Fruit fly (Drosophila melanogaster): Measurements from ENCODE around the gene Edem2.

Edem2 gene

DNA sequence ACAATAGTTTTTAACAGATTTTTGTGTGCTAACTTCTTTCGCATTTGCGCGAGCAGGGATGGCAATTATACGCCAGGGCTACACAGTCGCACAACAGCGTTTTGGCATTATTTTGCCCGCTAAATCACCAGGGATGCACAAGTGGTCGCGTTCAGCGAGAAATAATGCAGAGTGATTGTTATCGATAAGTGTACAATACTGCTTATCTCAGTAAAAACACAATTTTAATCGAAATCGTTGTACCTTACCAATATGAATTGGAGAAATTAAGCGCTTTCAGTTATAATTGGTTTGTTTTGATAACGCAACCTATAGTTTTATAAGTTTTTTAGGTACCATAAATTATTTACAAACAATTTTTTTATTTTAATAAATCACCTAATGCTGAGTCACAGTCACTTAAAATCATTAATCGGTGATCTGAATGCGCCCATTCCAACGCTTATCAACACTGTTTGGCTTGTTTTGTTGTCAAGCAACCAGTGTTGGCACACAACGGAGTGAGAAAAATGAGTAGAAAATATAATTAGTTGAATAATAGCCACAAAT lies 15.2 kb upstream of the Edem2 start, which contains the start of the genes Sfmbt and CG5439 (continued):
- peak; percentile 29 for TF ChIP-seq crc (GFP tag; optimal IDR thresholded peaks at IDR 0.05)
- peak; percentile 43 for TF ChIP-seq ato (GFP tag; IDR thresholded peaks at IDR 0.05; ENCODE audit: partially characterized antibody)
- TF ChIP-seq z (GFP tag; IDR thresholded peaks at IDR 0.05), result no peak
- peak; percentile 94 for TF ChIP-seq YL-1 (GFP tag; optimal IDR thresholded peaks at IDR 0.05)
- TF ChIP-seq pzg (GFP tag; optimal IDR thresholded peaks at IDR 0.05), result peak; percentile 89
- TF ChIP-seq kni (GFP tag; optimal IDR thresholded peaks at IDR 0.05), result no peak
- no peak for TF ChIP-seq D (optimal IDR thresholded peaks at IDR 0.05)
- peak; percentile 49 for TF ChIP-seq D (GFP tag; optimal IDR thresholded peaks at IDR 0.05)
- peak; percentile 72 for TF ChIP-seq CG11085 (GFP tag; IDR thresholded peaks at IDR 0.05)
- peak; percentile 81 for TF ChIP-seq Dref (GFP tag; IDR thresholded peaks at IDR 0.05)
- peak; percentile 62 for TF ChIP-seq emc (GFP tag; optimal IDR thresholded peaks at IDR 0.05)
- peak; percentile 71 for TF ChIP-seq CG4854 (GFP tag; optimal IDR thresholded peaks at IDR 0.05)
- TF ChIP-seq CG32532 (GFP tag; IDR thresholded peaks at IDR 0.05), result peak; percentile 77
- no peak for TF ChIP-seq CG2129 (GFP tag; IDR thresholded peaks at IDR 0.05; ENCODE audit: partially characterized antibody)
- peak; percentile 75 for TF ChIP-seq Bteb2 (GFP tag; optimal IDR thresholded peaks at IDR 0.05)
- peak; percentile 66; the same call in 2 of the 3 replicates for TF ChIP-seq Opbp (GFP tag; IDR thresholded peaks at IDR 0.05; ENCODE audit: partially characterized antibody)
- TF ChIP-seq phol (tag; optimal IDR thresholded peaks at IDR 0.05), result peak; percentile 84
- TF ChIP-seq nom (GFP tag; optimal IDR thresholded peaks at IDR 0.05), result no peak
- TF ChIP-seq chn (GFP tag; optimal IDR thresholded peaks at IDR 0.05), result peak; percentile 71
- peak; percentile 56; the same call in 1 of the 2 replicates for TF ChIP-seq nerfin-2 (GFP tag; IDR thresholded peaks at IDR 0.05; ENCODE audit: partially characterized antibody)
- peak; percentile 44 for TF ChIP-seq Bgb (GFP tag; IDR thresholded peaks at IDR 0.05; ENCODE audit: partially characterized antibody)
- TF ChIP-seq D19B (GFP tag; optimal IDR thresholded peaks at IDR 0.05), result no peak
- peak; percentile 70; the same call in 2 of the 3 replicates for TF ChIP-seq CG34422 (GFP tag; IDR thresholded peaks at IDR 0.05)
- peak; percentile 88 for TF ChIP-seq Gug (GFP tag; IDR thresholded peaks at IDR 0.05)
- peak in 1 of 2 experiments; percentile 75 for TF ChIP-seq Hr51 (GFP tag; optimal IDR thresholded peaks at IDR 0.05)
- peak; percentile 67 for TF ChIP-seq Ptx1 (GFP tag; IDR thresholded peaks at IDR 0.05)
- TF ChIP-seq chinmo (GFP tag; IDR thresholded peaks at IDR 0.05; ENCODE audit: partially characterized antibody), result no peak
- no peak for TF ChIP-seq Hand (GFP tag; optimal IDR thresholded peaks at IDR 0.05)
- peak; percentile 67 for TF ChIP-seq Bdp1 (GFP tag; optimal IDR thresholded peaks at IDR 0.05)
- peak; percentile 26 for TF ChIP-seq CG3838 (GFP tag; optimal IDR thresholded peaks at IDR 0.05)
- peak; percentile 56; the same call in 1 of the 3 replicates for TF ChIP-seq CG7357 (GFP tag; IDR thresholded peaks at IDR 0.05)
- TF ChIP-seq CG1832 (GFP tag; optimal IDR thresholded peaks at IDR 0.05), result no peak
- no peak for TF ChIP-seq TFAM (GFP tag; optimal IDR thresholded peaks at IDR 0.05)
- no peak for TF ChIP-seq Fer3 (tag; optimal IDR thresholded peaks at IDR 0.05)
- TF ChIP-seq vnd (GFP tag; IDR thresholded peaks at IDR 0.05; ENCODE audit: partially characterized antibody), result no peak
- peak; percentile 76 for TF ChIP-seq Chrac-16 (GFP tag; optimal IDR thresholded peaks at IDR 0.05)
- peak; percentile 16 for TF ChIP-seq CG6854 (GFP tag; optimal IDR thresholded peaks at IDR 0.05)
- peak; percentile 78 for TF ChIP-seq CG9609 (GFP tag; optimal IDR thresholded peaks at IDR 0.05)
- peak; percentile 91 for TF ChIP-seq kay (GFP tag; optimal IDR thresholded peaks at IDR 0.05)
- TF ChIP-seq cg (GFP tag; optimal IDR thresholded peaks at IDR 0.05), result no peak
- no peak for TF ChIP-seq CG7745 (tag; optimal IDR thresholded peaks at IDR 0.05)
- peak; percentile 85 for TF ChIP-seq jumu (GFP tag; optimal IDR thresholded peaks at IDR 0.05)
- 0 out of 2 replicates have a peak, but pooled peaks have one; percentile 33 for TF ChIP-seq CG8765 (GFP tag; IDR thresholded peaks at IDR 0.05)
- no peak for TF ChIP-seq CG11723 (GFP tag; optimal IDR thresholded peaks at IDR 0.05)
- peak; percentile 30; the same call in 1 of the 2 replicates for TF ChIP-seq ttk (GFP tag; IDR thresholded peaks at IDR 0.05)
- no peak for TF ChIP-seq Doc3 (GFP tag; IDR thresholded peaks at IDR 0.05; ENCODE audit: partially characterized antibody)
- no peak for TF ChIP-seq CG4282 (GFP tag; optimal IDR thresholded peaks at IDR 0.05)
- no peak; the same call in 1 of the 2 replicates for TF ChIP-seq Rx (GFP tag; IDR thresholded peaks at IDR 0.05)
- TF ChIP-seq CG12155 (GFP tag; optimal IDR thresholded peaks at IDR 0.05), result peak; percentile 81
